Fruit fly (Drosophila melanogaster): ENCODE measurements around the gene Fpgs2.
A peak's percentile ranks its signal among the peaks of the same experiment; 100 is the strongest.

The Fpgs2 gene

dm6 chr2L:3914188-3914587, at the start of gene Fpgs2:
TSS of gene Fpgs2 (minus strand) at chr2L:3914288.
- TF ChIP-seq CTCF (optimal IDR thresholded peaks at IDR 0.05) (no peak), CG8478 (optimal IDR thresholded peaks at IDR 0.05) (no peak)

dm6 chr2L:3942094-3942493, 28.0 kb upstream of the Fpgs2 start:
- no peak for TF ChIP-seq CTCF (optimal IDR thresholded peaks at IDR 0.05)
- no peak for TF ChIP-seq CG8478 (optimal IDR thresholded peaks at IDR 0.05)

DNA sequence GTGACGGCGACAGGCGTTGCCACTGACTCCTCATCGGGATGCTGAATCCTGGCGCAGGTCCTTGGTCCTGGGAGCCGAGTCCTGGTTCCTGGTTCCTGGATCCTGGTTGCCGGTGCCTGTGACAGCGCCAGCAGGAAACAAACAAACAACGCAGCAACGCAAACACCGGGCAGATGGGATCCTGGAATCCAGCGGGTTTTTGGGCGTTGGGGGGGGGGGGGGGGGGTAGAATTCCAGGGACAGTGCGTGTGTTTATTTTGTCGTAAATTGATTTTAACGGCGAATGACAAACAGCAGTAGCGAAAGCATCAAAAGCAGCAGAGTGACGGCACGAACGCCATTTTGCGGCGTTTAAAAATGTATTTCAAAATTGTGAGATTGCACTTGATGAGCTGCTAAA, 26.2 kb upstream of the Fpgs2 start:
- no peak for TF ChIP-seq CG8478 (optimal IDR thresholded peaks at IDR 0.05)
- TF ChIP-seq CTCF (optimal IDR thresholded peaks at IDR 0.05), result no peak

- no peak for TF ChIP-seq CG8478 (optimal IDR thresholded peaks at IDR 0.05)
- no peak for TF ChIP-seq CTCF (optimal IDR thresholded peaks at IDR 0.05)
Measured at dm6 chr2L:3938773-3939172, 24.7 kb upstream of the Fpgs2 start.

dm6 chr2L:3935757-3936156, 21.7 kb upstream of the Fpgs2 start:
- no peak for TF ChIP-seq CTCF (optimal IDR thresholded peaks at IDR 0.05)
- no peak for TF ChIP-seq CG8478 (optimal IDR thresholded peaks at IDR 0.05)

dm6 chr2L:3935014-3935413, 20.9 kb upstream of the Fpgs2 start:
- no peak for TF ChIP-seq CTCF (optimal IDR thresholded peaks at IDR 0.05)
- TF ChIP-seq CG8478 (optimal IDR thresholded peaks at IDR 0.05), result no peak

dm6 chr2L:3933674-3934073, 19.6 kb upstream of the Fpgs2 start:
- no peak for TF ChIP-seq CG8478 (optimal IDR thresholded peaks at IDR 0.05)
- no peak for TF ChIP-seq CTCF (optimal IDR thresholded peaks at IDR 0.05)

- no peak for TF ChIP-seq CTCF (optimal IDR thresholded peaks at IDR 0.05)
- TF ChIP-seq CG8478 (optimal IDR thresholded peaks at IDR 0.05), result no peak
Measured at dm6 chr2L:3916857-3917256, 2.8 kb upstream of the Fpgs2 start.

dm6 chr2L:3914655-3915054, 567 bp upstream of the Fpgs2 start:
- TF ChIP-seq CG8478 (optimal IDR thresholded peaks at IDR 0.05), result no peak
- TF ChIP-seq CTCF (optimal IDR thresholded peaks at IDR 0.05), result no peak

- TF ChIP-seq CTCF (optimal IDR thresholded peaks at IDR 0.05), result no peak
- no peak for TF ChIP-seq CG8478 (optimal IDR thresholded peaks at IDR 0.05)
Measured at dm6 chr2L:3902760-3903159, 11.3 kb downstream of the Fpgs2 start, which contains the start of gene capu. TSS of gene capu (minus strand) at chr2L:3902860.

DNA sequence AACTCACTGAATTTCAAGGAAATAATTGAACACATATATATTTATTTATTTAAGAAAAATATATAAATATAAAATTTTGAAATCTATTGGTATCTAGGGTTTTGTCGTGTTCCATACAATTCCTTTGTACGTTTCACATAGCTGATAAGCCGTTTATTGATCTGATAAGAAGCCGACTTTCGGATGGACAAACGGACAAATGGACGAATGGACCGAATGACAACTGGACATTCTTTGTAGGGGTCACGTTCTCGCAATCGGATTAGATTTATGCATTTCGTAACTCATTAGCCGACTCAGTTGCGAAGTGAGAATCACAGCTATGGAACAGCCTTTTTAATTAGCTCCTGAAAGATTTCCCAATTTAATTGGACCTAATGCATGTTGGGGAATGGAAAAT, 16.6 kb downstream of the Fpgs2 start:
- no peak for TF ChIP-seq CTCF (optimal IDR thresholded peaks at IDR 0.05)
- no peak for TF ChIP-seq CG8478 (optimal IDR thresholded peaks at IDR 0.05)

- no peak for TF ChIP-seq CG8478 (optimal IDR thresholded peaks at IDR 0.05)
- no peak for TF ChIP-seq CTCF (optimal IDR thresholded peaks at IDR 0.05)
Measured at dm6 chr2L:3896834-3897143, 17.3 kb downstream of the Fpgs2 start.

DNA sequence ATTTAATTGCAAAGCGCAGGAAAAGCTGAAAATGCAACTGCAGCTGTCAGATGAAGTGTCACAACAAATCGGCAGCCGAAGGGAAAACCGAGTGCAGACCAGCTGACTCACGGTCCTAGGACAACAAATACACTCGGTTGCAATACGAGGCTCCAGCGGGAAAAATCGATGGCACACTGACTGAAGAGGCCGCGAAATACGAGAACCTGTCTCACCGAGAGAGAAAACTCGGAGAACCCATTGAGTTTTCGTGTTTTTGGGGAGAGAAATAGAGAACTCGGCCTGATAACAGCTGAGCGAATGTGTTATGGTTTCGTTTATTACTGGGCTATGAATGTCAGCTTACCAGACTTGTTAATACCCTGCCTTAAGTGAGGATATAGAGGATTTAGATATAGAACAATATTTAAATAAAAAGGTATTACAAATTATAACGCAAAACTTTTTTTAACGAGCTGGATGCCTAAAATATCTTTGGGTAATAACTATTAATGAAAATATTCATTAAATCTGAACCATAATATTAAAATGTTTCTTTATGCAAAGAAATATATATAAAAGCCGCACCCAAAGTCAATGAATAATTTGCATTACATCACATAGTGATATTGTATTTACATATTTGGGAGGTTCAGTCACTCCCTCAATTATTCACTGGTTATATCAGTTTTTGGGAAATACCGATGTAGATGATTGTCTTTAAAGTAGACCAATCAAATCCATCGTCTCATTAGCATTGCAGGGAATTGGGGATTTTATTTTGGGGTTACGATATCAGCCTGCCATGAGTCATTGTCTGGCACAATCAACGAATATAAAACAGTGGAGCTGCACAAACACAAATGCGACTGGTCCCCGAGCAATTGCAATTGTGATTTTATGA, 17.9 kb downstream of the Fpgs2 start:
- TF ChIP-seq CTCF (optimal IDR thresholded peaks at IDR 0.05), result no peak
- no peak for TF ChIP-seq CG8478 (optimal IDR thresholded peaks at IDR 0.05)

DNA sequence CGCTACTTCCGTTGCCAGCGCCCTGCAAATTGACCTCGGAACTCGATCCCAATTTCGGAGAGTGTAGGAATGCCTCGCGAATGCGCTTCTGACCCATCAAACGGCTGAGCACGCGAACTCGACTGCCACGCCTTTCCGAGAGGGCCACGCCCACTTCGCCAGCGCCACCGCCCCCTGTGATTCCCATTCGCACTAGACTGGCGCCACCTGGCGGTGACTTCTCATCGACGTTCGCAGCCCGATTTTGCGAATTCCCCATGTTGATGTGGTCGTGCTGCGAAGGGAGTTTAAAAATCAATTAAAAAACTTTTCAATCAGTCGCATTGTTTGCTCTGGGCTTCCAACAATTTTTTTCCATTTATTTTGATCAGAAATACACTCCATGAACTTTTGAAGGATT, 20.8 kb downstream of the Fpgs2 start:
- TF ChIP-seq CTCF (optimal IDR thresholded peaks at IDR 0.05) (peak; percentile 80 to 85), CG8478 (optimal IDR thresholded peaks at IDR 0.05) (no peak)

dm6 chr2L:3889865-3890264, 24.2 kb downstream of the Fpgs2 start:
- no peak for TF ChIP-seq CG8478 (optimal IDR thresholded peaks at IDR 0.05)
- TF ChIP-seq CTCF (optimal IDR thresholded peaks at IDR 0.05), result peak; percentile 1 to 3

- TF ChIP-seq CTCF (optimal IDR thresholded peaks at IDR 0.05) (no peak), CG8478 (optimal IDR thresholded peaks at IDR 0.05) (no peak)
Measured at dm6 chr2L:3888754-3889603, 25.1 kb downstream of the Fpgs2 start.

Data from S2 (cell line).